Fruit fly (Drosophila melanogaster) whole organism, embryonic: ENCODE results near the gene CG8952.

ENCODE experiments used
- Abd-B ChIP-seq: fragments of 200-800 bp; sonication (Bioruptor generic); optimal IDR thresholded peaks from 2 replicates; lab custom pipeline; 2018; ENCODE audit warnings: missing biosample characterization, mild to moderate bottlenecking, missing genetic modification characterization, moderate library complexity
- Adf1 ChIP-seq: fragments of 200-800 bp; sonication (Bioruptor generic); IDR thresholded peaks from 2 replicates; pipeline ENCODE4 v1.3.6; 2022; ENCODE audit warnings: missing biosample characterization, missing genetic modification characterization
- CG10147 ChIP-seq: fragments of 200-800 bp; sonication (Bioruptor generic); optimal IDR thresholded peaks from 2 replicates; lab custom pipeline; 2019; ENCODE audit warnings: missing biosample characterization, mild to moderate bottlenecking, missing genetic modification characterization, moderate library complexity
- CG11504 ChIP-seq: fragments of 200-800 bp; sonication (Bioruptor generic); optimal IDR thresholded peaks from 3 replicates; lab custom pipeline; 2019; ENCODE audit warnings: missing biosample characterization, mild to moderate bottlenecking, missing genetic modification characterization, moderate library complexity
- CG11696 ChIP-seq: fragments of 200-800 bp; sonication (Bioruptor generic); IDR thresholded peaks from 2 replicates; pipeline ENCODE4 v1.3.6; 2022; ENCODE audit warnings: missing biosample characterization, missing genetic modification characterization
- CG12391 ChIP-seq: fragments of 200-800 bp; sonication (Bioruptor generic); optimal IDR thresholded peaks from 3 replicates; lab custom pipeline; 2018; ENCODE audit warnings: missing biosample characterization, mild to moderate bottlenecking, missing genetic modification characterization, moderate library complexity
- CG12659 ChIP-seq: fragments of 200-800 bp; sonication (Bioruptor generic); optimal IDR thresholded peaks from 3 replicates; lab custom pipeline; 2017; ENCODE audit warnings: mild to moderate bottlenecking, missing biosample characterization, missing genetic modification reagents, missing genetic modification characterization
- CG13296 ChIP-seq: fragments of 200-800 bp; sonication (Bioruptor generic); optimal IDR thresholded peaks from 3 replicates; lab custom pipeline; 2018; ENCODE audit warnings: missing biosample characterization, mild to moderate bottlenecking, missing genetic modification characterization
- CG14965 ChIP-seq: fragments of 200-800 bp; sonication (Bioruptor generic); optimal IDR thresholded peaks from 2 replicates; lab custom pipeline; 2016; ENCODE audit warnings: missing biosample characterization, missing genetic modification characterization, borderline replicate concordance
- CG15601 ChIP-seq: fragments of 200-800 bp; sonication (Bioruptor generic); optimal IDR thresholded peaks from 3 replicates; lab custom pipeline; 2019; ENCODE audit warnings: missing biosample characterization, mild to moderate bottlenecking, missing genetic modification characterization, moderate library complexity
- CG17912 ChIP-seq: fragments of 200-800 bp; sonication (Bioruptor generic); optimal IDR thresholded peaks from 2 replicates; lab custom pipeline; 2018; ENCODE audit warnings: missing biosample characterization, mild to moderate bottlenecking, missing genetic modification characterization
- CG18011 ChIP-seq: fragments of 200-800 bp; sonication (Bioruptor generic); optimal IDR thresholded peaks from 2 replicates; lab custom pipeline; 2017; ENCODE audit warnings: missing biosample characterization, missing genetic modification characterization, mild to moderate bottlenecking, moderate library complexity, missing genotype
- CG33213 ChIP-seq: fragments of 200-800 bp; sonication (Bioruptor generic); optimal IDR thresholded peaks from 3 replicates; lab custom pipeline; 2016; ENCODE audit warnings: missing biosample characterization, missing genetic modification characterization
- CG34376 ChIP-seq: fragments of 200-800 bp; sonication (Bioruptor generic); optimal IDR thresholded peaks from 2 replicates; lab custom pipeline; 2018; ENCODE audit warnings: missing biosample characterization, mild to moderate bottlenecking, missing genetic modification characterization
- CG34422 ChIP-seq: fragments of 200-800 bp; sonication (Bioruptor generic); IDR thresholded peaks from 3 replicates; pipeline ENCODE4 v1.3.6; 2022; ENCODE audit warnings: missing biosample characterization, missing genetic modification characterization
- CG3726 ChIP-seq: fragments of 200-800 bp; sonication (Bioruptor generic); IDR thresholded peaks from 3 replicates; pipeline ENCODE4, ENCODE4 v1.3.6; 2022; ENCODE audit warnings: missing biosample characterization, missing genetic modification characterization
- CG3995 ChIP-seq: fragments of 200-800 bp; sonication (Bioruptor generic); optimal IDR thresholded peaks from 3 replicates; lab custom pipeline; 2016; ENCODE audit warnings: missing biosample characterization, missing genetic modification characterization
- CG5245 ChIP-seq: fragments of 200-800 bp; sonication (Bioruptor generic); optimal IDR thresholded peaks from 3 replicates; lab custom pipeline; 2016; ENCODE audit warnings: missing biosample characterization, missing genetic modification characterization
- CG6175 ChIP-seq: fragments of 200-800 bp; sonication (Bioruptor generic); IDR thresholded peaks from 3 replicates; pipeline ENCODE4 v1.3.6; 2022; ENCODE audit warnings: missing biosample characterization, missing genetic modification characterization
- CG6272 ChIP-seq: fragments of 200-800 bp; sonication (Bioruptor generic); IDR thresholded peaks from 2 replicates; pipeline ENCODE4 v1.3.6; 2022; ENCODE audit warnings: missing biosample characterization, missing genetic modification characterization
- CG7786 ChIP-seq: fragments of 200-800 bp; sonication (Bioruptor generic); optimal IDR thresholded peaks from 2 replicates; lab custom pipeline; 2016; ENCODE audit warnings: missing biosample characterization, missing genetic modification characterization
- CG7928 ChIP-seq: fragments of 200-800 bp; sonication (Bioruptor generic); optimal IDR thresholded peaks from 2 replicates; lab custom pipeline; 2017; ENCODE audit warnings: missing biosample characterization, mild to moderate bottlenecking, missing genetic modification characterization
- Chrac-16 ChIP-seq: fragments of 200-800 bp; sonication (Bioruptor generic); optimal IDR thresholded peaks from 3 replicates; lab custom pipeline; 2016; ENCODE audit warnings: missing biosample characterization, missing genetic modification characterization
- D ChIP-seq, 2 experiments: fragments of 200-800 bp in 1 of 2; fragments of >200 bp in 1 of 2; sonication (Bioruptor generic) in 1 of 2; optimal IDR thresholded peaks; 2 replicates in 1 of 2; 3 replicates in 1 of 2; lab custom pipeline; 2017; ENCODE audit warnings: mild to moderate bottlenecking in 1 of 2, missing biosample characterization in 1 of 2, missing genetic modification characterization in 1 of 2, missing genetic modification reagents in 1 of 2
- Dfd ChIP-seq, 2 experiments: fragments of >200 bp; optimal IDR thresholded peaks; 2 replicates each; lab custom pipeline; 2017; ENCODE audit warnings: missing biosample characterization in 2 of 2, missing genetic modification characterization in 2 of 2
- E2f2 ChIP-seq: fragments of 200-800 bp; sonication (Bioruptor generic); IDR thresholded peaks from 2 replicates; pipeline ENCODE4 v1.3.6; 2022; ENCODE audit warnings: missing biosample characterization, missing genetic modification characterization
- H2.0 ChIP-seq: fragments of 200-800 bp; sonication (Bioruptor generic); IDR thresholded peaks from 2 replicates; pipeline ENCODE4 v1.3.6; 2022; ENCODE audit warnings: missing biosample characterization, missing genetic modification characterization
- Jarid2 ChIP-seq: fragments of 200-800 bp; sonication (Bioruptor generic); optimal IDR thresholded peaks from 3 replicates; lab custom pipeline; 2017; ENCODE audit warnings: mild to moderate bottlenecking, missing biosample characterization, missing genetic modification reagents, missing genetic modification characterization
- Kr ChIP-seq: fragments of 200-800 bp; sonication (Bioruptor generic); optimal IDR thresholded peaks from 2 replicates; lab custom pipeline; 2017; ENCODE audit warnings: missing biosample characterization, mild to moderate bottlenecking, missing genetic modification characterization
- NC2α ChIP-seq: fragments of 200-800 bp; sonication (Bioruptor generic); optimal IDR thresholded peaks from 2 replicates; lab custom pipeline; 2016; ENCODE audit warnings: missing biosample characterization, missing genetic modification characterization
- Nf-YC ChIP-seq: fragments of 200-800 bp; optimal IDR thresholded peaks from 3 replicates; lab custom pipeline; 2019; ENCODE audit warnings: missing biosample characterization, mild to moderate bottlenecking, missing genetic modification characterization, moderate library complexity
- Ssrp ChIP-seq: fragments of 200-800 bp; sonication (Bioruptor generic); optimal IDR thresholded peaks from 2 replicates; lab custom pipeline; 2018; ENCODE audit warnings: missing biosample characterization, mild to moderate bottlenecking, missing genetic modification characterization, moderate library complexity
- ase ChIP-seq: fragments of 200-800 bp; sonication (Bioruptor generic); IDR thresholded peaks from 3 replicates; pipeline ENCODE4 v1.3.6; 2022; ENCODE audit warnings: missing biosample characterization, missing genetic modification characterization
- bab2 ChIP-seq: fragments of 200-800 bp; sonication (Bioruptor generic); optimal IDR thresholded peaks from 2 replicates; lab custom pipeline; 2016; ENCODE audit warnings: missing biosample characterization, missing genetic modification characterization
- bcd ChIP-seq: fragments of 200-800 bp; sonication (Bioruptor generic); optimal IDR thresholded peaks from 2 replicates; lab custom pipeline; 2017; ENCODE audit warnings: missing biosample characterization, mild to moderate bottlenecking, missing genetic modification characterization
- bowl ChIP-seq: fragments of 200-800 bp; sonication (Bioruptor generic); IDR thresholded peaks from 2 replicates; pipeline ENCODE4 v1.3.6; 2022; ENCODE audit warnings: missing biosample characterization, missing genetic modification characterization
- cato ChIP-seq: fragments of 200-800 bp; sonication (Bioruptor generic); optimal IDR thresholded peaks from 2 replicates; lab custom pipeline; 2016; ENCODE audit warnings: missing biosample characterization, missing genetic modification characterization, borderline replicate concordance
- croc ChIP-seq: fragments of 200-800 bp; sonication (Bioruptor generic); conservative IDR thresholded peaks from 3 replicates; pipeline ENCODE4 v1.3.6; 2022; ENCODE audit warnings: missing biosample characterization, missing genetic modification characterization
- eve ChIP-seq, 2 experiments: fragments of >200 bp; optimal IDR thresholded peaks; 2 replicates each; lab custom pipeline; 2017; ENCODE audit warnings: missing biosample characterization in 2 of 2, missing genetic modification characterization in 2 of 2
- hkb ChIP-seq, 2 experiments: fragments of 200-800 bp in 1 of 2; fragments of >200 bp in 1 of 2; sonication (Bioruptor generic) in 1 of 2; IDR thresholded peaks in 1 of 2; optimal IDR thresholded peaks in 1 of 2; 2 replicates each; pipeline versions ENCODE4 v1.3.6 to Lab custom; 2017 to 2022; ENCODE audit warnings: missing biosample characterization in 1 of 2, missing genetic modification characterization in 1 of 2
- hth ChIP-seq: fragments of >200 bp; optimal IDR thresholded peaks from 2 replicates; lab custom pipeline; 2017; ENCODE audit warnings: inconsistent platforms
- jigr1 ChIP-seq: fragments of 200-800 bp; sonication (Bioruptor generic); IDR thresholded peaks from 3 replicates; pipeline ENCODE4 v1.3.6; 2022; ENCODE audit warnings: missing biosample characterization, missing genetic modification characterization
- lab ChIP-seq: fragments of 200-800 bp; sonication (Bioruptor generic); optimal IDR thresholded peaks from 3 replicates; lab custom pipeline; 2017; ENCODE audit warnings: missing biosample characterization, missing genetic modification characterization, mild to moderate bottlenecking, moderate library complexity, missing genetic modification reagents
- mld ChIP-seq: fragments of 200-800 bp; sonication (Bioruptor generic); IDR thresholded peaks from 3 replicates; pipeline ENCODE4 v1.3.6; 2022; ENCODE audit warnings: missing biosample characterization, missing genetic modification characterization; ENCODE audit not compliant: partially characterized antibody
- ranshi ChIP-seq: fragments of 200-800 bp; sonication (Bioruptor generic); IDR thresholded peaks from 2 replicates; pipeline ENCODE4 v1.3.6; 2022; ENCODE audit warnings: missing biosample characterization, missing genetic modification characterization
- sens-2 ChIP-seq: fragments of 200-800 bp; sonication (Bioruptor generic); IDR thresholded peaks from 2 replicates; pipeline ENCODE4 v1.3.6; 2022; ENCODE audit warnings: missing biosample characterization, missing genetic modification characterization
- shn ChIP-seq: fragments of 200-800 bp; sonication (Bioruptor generic); optimal IDR thresholded peaks from 3 replicates; lab custom pipeline; 2016; ENCODE audit warnings: missing biosample characterization, missing genetic modification characterization
- vfl ChIP-seq: fragments of 200-800 bp; sonication (Bioruptor generic); optimal IDR thresholded peaks from 2 replicates; lab custom pipeline; 2016; ENCODE audit warnings: missing biosample characterization, missing genetic modification characterization
- wor ChIP-seq: fragments of 200-800 bp; sonication (Bioruptor generic); IDR thresholded peaks from 2 replicates; pipeline ENCODE4 v1.3.6; 2022; ENCODE audit warnings: missing biosample characterization, missing genetic modification characterization

CG8952 gene

DNA sequence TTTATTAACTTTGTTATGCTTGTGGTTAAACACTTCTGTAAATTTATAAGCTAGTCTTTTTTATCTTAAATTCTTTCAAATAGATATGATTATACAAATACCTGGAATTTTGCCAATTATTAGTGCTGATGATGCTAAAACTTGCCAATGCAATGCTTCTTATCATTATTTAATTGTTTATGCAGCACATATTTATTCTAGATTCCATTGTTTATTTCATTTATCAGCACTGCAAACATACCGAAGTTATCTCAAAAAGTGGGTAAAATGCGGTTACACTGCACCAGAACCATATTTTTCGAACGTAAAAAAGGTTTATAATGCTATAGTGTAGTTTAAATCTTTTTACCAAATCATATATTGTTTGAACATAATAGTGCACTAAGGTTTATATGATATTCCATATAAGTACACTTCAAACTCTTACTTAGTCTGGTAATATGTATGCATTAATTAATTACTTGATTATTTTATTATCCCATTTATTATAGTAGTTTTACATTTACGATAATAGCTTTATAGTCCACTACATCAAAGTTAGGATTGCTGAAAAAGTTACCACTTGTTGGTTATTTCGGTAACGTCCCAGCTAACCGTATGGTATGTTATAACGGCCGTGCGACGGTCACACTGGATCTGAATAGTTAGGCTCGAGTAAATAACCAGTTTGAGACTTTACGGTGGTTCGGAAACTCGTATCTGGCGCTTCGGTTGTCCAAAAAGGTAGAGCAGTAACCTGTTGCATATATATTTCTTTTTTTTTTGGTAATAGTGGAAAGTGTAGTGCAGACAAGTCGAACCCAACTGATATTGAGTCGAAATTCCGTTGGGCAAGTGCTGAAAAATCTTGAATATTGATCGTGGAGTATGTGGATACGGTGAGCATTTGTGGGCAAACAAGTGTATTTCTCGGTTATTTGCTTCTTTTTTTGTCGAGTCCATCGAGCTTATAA is 22.3 kb upstream of the CG8952 start, which contains the start of gene Rhp (continued):
- TF ChIP-seq CG34376 (no peak), Nf-YC (tag; lab: Kevin White, UChicago) (peak; percentile 45), sens-2 (GFP tag; lab: Robert Waterston, UW) (no peak), Abd-B (GFP tag; lab: Kevin White, UChicago) (no peak), H2.0 (no peak), CG7928 (no peak), CG10147 (no peak), CG12391 (tag; lab: Kevin White, UChicago) (peak; percentile 11), CG6175 (GFP tag; lab: Robert Waterston, UW) (no peak), CG14965 (GFP tag; lab: Kevin White, UChicago) (no peak), CG18011 (GFP tag; lab: Kevin White, UChicago) (no peak), lab (no peak), cato (GFP tag; lab: Kevin White, UChicago) (no peak), Kr (GFP tag; lab: Kevin White, UChicago) (no peak), CG15601 (tag; lab: Kevin White, UChicago) (peak; percentile 76), hkb (optimal IDR thresholded peaks at IDR 0.05; lab: Kevin White, UChicago) (no peak), hkb (GFP tag; IDR thresholded peaks at IDR 0.05; lab: Robert Waterston, UW) (peak; percentile 66), D (optimal IDR thresholded peaks at IDR 0.05; lab: Kevin White, UChicago) (no peak), D (GFP tag; optimal IDR thresholded peaks at IDR 0.05; lab: Kevin White, UChicago) (peak; percentile 43), CG11696 (no peak), croc (GFP tag; lab: Robert Waterston, UW) (no peak), eve (GFP tag; optimal IDR thresholded peaks at IDR 0.05; lab: Kevin White, UChicago) (no peak), Adf1 (GFP tag; lab: Robert Waterston, UW) (no peak), CG3995 (GFP tag; lab: Kevin White, UChicago) (peak; percentile 51), hth (no peak), CG11504 (no peak), CG12659 (GFP tag; lab: Kevin White, UChicago) (peak; percentile 12), CG13296 (GFP tag; lab: Kevin White, UChicago) (peak; percentile 77), CG5245 (no peak), E2f2 (GFP tag; lab: Robert Waterston, UW) (no peak), shn (GFP tag; lab: Kevin White, UChicago) (no peak), CG6272 (no peak), bcd (GFP tag; lab: Kevin White, UChicago) (no peak), vfl (no peak), CG33213 (no peak), Chrac-16 (GFP tag; lab: Kevin White, UChicago) (no peak), jigr1 (no peak), bab2 (GFP tag; lab: Kevin White, UChicago) (no peak), CG17912 (GFP tag; lab: Kevin White, UChicago) (peak; percentile 38), Dfd (GFP tag; optimal IDR thresholded peaks at IDR 0.05; lab: Kevin White, UChicago) (no peak), CG7786 (GFP tag; lab: Kevin White, UChicago) (no peak), wor (no peak), ase (GFP tag; lab: Robert Waterston, UW) (no peak), CG34422 (GFP tag; lab: Robert Waterston, UW) (no peak), Jarid2 (no peak), mld (GFP tag; lab: Robert Waterston, UW) (no peak), bowl (GFP tag; lab: Robert Waterston, UW) (no peak), Ssrp (tag; lab: Kevin White, UChicago) (no peak), NC2α (GFP tag; lab: Kevin White, UChicago) (no peak), ranshi (GFP tag; lab: Robert Waterston, UW) (no peak), CG3726 (GFP tag; lab: Robert Waterston, UW) (no peak)
